Worm (Caenorhabditis elegans) whole organism, L3 larva: ENCODE data around the gene C54D10.13.

Experiments
- R02D3.7 ChIP-seq: fragments of 150-350 bp; optimal IDR thresholded peaks from 2 replicates; lab custom pipeline; 2014; ENCODE audit warnings: missing biosample characterization, missing genetic modification characterization
- ama-1 ChIP-seq: fragments of 150-350 bp; optimal IDR thresholded peaks from 2 replicates; lab custom pipeline; 2018
- ceh-28 ChIP-seq: fragments of 150-350 bp; optimal IDR thresholded peaks from 2 replicates; lab custom pipeline; 2014; ENCODE audit warnings: missing biosample characterization, missing genetic modification reagents, missing genetic modification characterization
- ceh-9 ChIP-seq: sonication (generic microtip); optimal IDR thresholded peaks from 2 replicates; lab custom pipeline; 2018; ENCODE audit warnings: missing biosample characterization, missing genetic modification characterization
- daf-12 ChIP-seq: fragments of 150-350 bp; optimal IDR thresholded peaks from 2 replicates; lab custom pipeline; 2014; ENCODE audit warnings: missing biosample characterization, missing genetic modification reagents, missing genetic modification characterization
- egl-27 ChIP-seq: sonication (generic microtip); optimal IDR thresholded peaks from 4 replicates; lab custom pipeline; 2017; ENCODE audit warnings: missing biosample characterization, missing genetic modification reagents, missing genetic modification characterization
- egl-5 ChIP-seq: fragments of 150-350 bp; optimal IDR thresholded peaks from 2 replicates; lab custom pipeline; 2017; ENCODE audit warnings: missing biosample characterization, missing genetic modification reagents, missing genetic modification characterization, inconsistent platforms
- elt-3 ChIP-seq, 3 experiments: fragments of 150-350 bp in 1 of 3; sonication (generic microtip) in 2 of 3; optimal IDR thresholded peaks; 2 replicates in 2 of 3; 4 replicates in 1 of 3; lab custom pipeline; 2014 to 2017; ENCODE audit warnings: missing biosample characterization in 3 of 3, missing genetic modification characterization in 3 of 3
- eor-1 ChIP-seq, 2 experiments: fragments of 150-350 bp; optimal IDR thresholded peaks; 2 replicates each; lab custom pipeline; 2014 to 2018; ENCODE audit warnings: missing biosample characterization in 2 of 2, missing genetic modification characterization in 2 of 2
- fkh-10 ChIP-seq: sonication (generic microtip); optimal IDR thresholded peaks from 2 replicates; lab custom pipeline; 2017; ENCODE audit warnings: missing biosample characterization, missing genetic modification reagents, missing genetic modification characterization
- fkh-2 ChIP-seq: fragments of 150-350 bp; optimal IDR thresholded peaks from 2 replicates; lab custom pipeline; 2014; ENCODE audit warnings: missing biosample characterization, missing genetic modification reagents, missing genetic modification characterization
- fos-1 ChIP-seq: fragments of 150-350 bp; optimal IDR thresholded peaks from 2 replicates; lab custom pipeline; 2014; ENCODE audit warnings: missing biosample characterization, missing genetic modification characterization
- hmg-11 ChIP-seq: sonication (generic microtip); optimal IDR thresholded peaks from 2 replicates; lab custom pipeline; 2016; ENCODE audit warnings: missing genetic modification characterization, missing compliant biosample characterization
- jun-1 ChIP-seq: fragments of 150-350 bp; optimal IDR thresholded peaks from 2 replicates; lab custom pipeline; 2014; ENCODE audit warnings: missing biosample characterization, missing genetic modification reagents, missing genetic modification characterization
- lin-15B ChIP-seq: fragments of 150-350 bp; optimal IDR thresholded peaks from 2 replicates; lab custom pipeline; 2014; ENCODE audit warnings: missing biosample characterization, missing genetic modification characterization
- lin-39 ChIP-seq: fragments of 150-350 bp; optimal IDR thresholded peaks from 2 replicates; lab custom pipeline; 2018; ENCODE audit warnings: missing biosample characterization, missing genetic modification reagents, missing genetic modification characterization
- mdl-1 ChIP-seq: fragments of 150-350 bp; optimal IDR thresholded peaks from 2 replicates; lab custom pipeline; 2014; ENCODE audit warnings: missing biosample characterization, missing genetic modification characterization
- mml-1 ChIP-seq: fragments of 150-350 bp; sonication (generic microtip); optimal IDR thresholded peaks from 3 replicates; lab custom pipeline; 2014; ENCODE audit warnings: missing biosample characterization, missing genetic modification characterization
- nhr-12 ChIP-seq: fragments of 150-350 bp; optimal IDR thresholded peaks from 2 replicates; lab custom pipeline; 2014; ENCODE audit warnings: missing biosample characterization, missing genetic modification characterization
- nhr-23 ChIP-seq: fragments of 150-350 bp; optimal IDR thresholded peaks from 2 replicates; lab custom pipeline; 2014; ENCODE audit warnings: missing biosample characterization, missing genetic modification reagents, missing genetic modification characterization
- nhr-237 ChIP-seq: fragments of 150-350 bp; optimal IDR thresholded peaks from 2 replicates; lab custom pipeline; 2014; ENCODE audit warnings: missing biosample characterization, missing genetic modification characterization
- nhr-25 ChIP-seq: sonication (generic microtip); optimal IDR thresholded peaks from 2 replicates; lab custom pipeline; 2017; ENCODE audit warnings: missing biosample characterization, missing genetic modification characterization
- nhr-67 ChIP-seq: fragments of 150-350 bp; optimal IDR thresholded peaks from 2 replicates; lab custom pipeline; 2014; ENCODE audit warnings: missing biosample characterization, missing genetic modification characterization
- nhr-76 ChIP-seq: fragments of 150-350 bp; sonication (generic microtip); optimal IDR thresholded peaks from 5 replicates; lab custom pipeline; 2014; ENCODE audit warnings: missing biosample characterization, missing genetic modification characterization
- pha-4 ChIP-seq: fragments of 150-350 bp; optimal IDR thresholded peaks from 2 replicates; lab custom pipeline; 2014; ENCODE audit warnings: missing biosample characterization, missing genetic modification reagents, missing genetic modification characterization
- pqm-1 ChIP-seq: fragments of 150-350 bp; optimal IDR thresholded peaks from 2 replicates; lab custom pipeline; 2017; ENCODE audit warnings: missing biosample characterization, missing genetic modification characterization, inconsistent platforms
- skn-1 ChIP-seq: fragments of 150-350 bp; optimal IDR thresholded peaks from 2 replicates; lab custom pipeline; 2014; ENCODE audit warnings: missing biosample characterization, missing genetic modification characterization
- snpc-4 ChIP-seq: fragments of 150-350 bp; optimal IDR thresholded peaks from 2 replicates; lab custom pipeline; 2014; ENCODE audit warnings: missing biosample characterization, missing genetic modification characterization
- tbx-2 ChIP-seq: sonication (generic microtip); optimal IDR thresholded peaks from 2 replicates; lab custom pipeline; 2016; ENCODE audit warnings: mild to moderate bottlenecking, missing genetic modification characterization, missing compliant biosample characterization
- unc-39 ChIP-seq: sonication (generic microtip); optimal IDR thresholded peaks from 4 replicates; lab custom pipeline; 2017; ENCODE audit warnings: missing biosample characterization, missing genetic modification characterization
- unc-62 ChIP-seq: fragments of 150-350 bp; sonication (generic microtip); optimal IDR thresholded peaks from 4 replicates; lab custom pipeline; 2014; ENCODE audit warnings: missing biosample characterization, missing genetic modification reagents, missing genetic modification characterization
- zag-1 ChIP-seq: fragments of 150-350 bp; optimal IDR thresholded peaks from 2 replicates; lab custom pipeline; 2014; ENCODE audit warnings: missing biosample characterization, missing genetic modification characterization
- ztf-11 ChIP-seq: fragments of 150-350 bp; optimal IDR thresholded peaks from 2 replicates; lab custom pipeline; 2014; ENCODE audit warnings: missing biosample characterization, missing genetic modification characterization
- ztf-4 ChIP-seq: fragments of 150-350 bp; optimal IDR thresholded peaks from 2 replicates; lab custom pipeline; 2014; ENCODE audit warnings: missing biosample characterization, missing genetic modification characterization

C54D10.13 gene

ce11 chrV:12446895-12447294 lies 14.8 kb upstream of the C54D10.13 start, which contains the start of the genes pals-38 and C54D10.9:
TSS of gene pals-38 (minus strand) at chrV:12446995.
TSS of gene C54D10.9 (plus strand) at chrV:12447153.
- TF ChIP-seq zag-1 (no peak), nhr-237 (tag; lab: Kevin White, UChicago) (no peak), lin-15B (no peak), ceh-9 (tag; lab: Kevin White, UChicago) (no peak), tbx-2 (tag; lab: Kevin White, UChicago) (no peak), R02D3.7 (no peak), elt-3 (tag; optimal IDR thresholded peaks at IDR 0.05; lab: Kevin White, UChicago) (no peak), fkh-2 (tag; lab: Kevin White, UChicago) (no peak), ztf-4 (no peak), nhr-67 (no peak), mml-1 (no peak), hmg-11 (tag; lab: Kevin White, UChicago) (no peak), daf-12 (tag; lab: Kevin White, UChicago) (no peak), nhr-23 (no peak), mdl-1 (tag; lab: Kevin White, UChicago) (no peak), jun-1 (no peak), ztf-11 (no peak), nhr-25 (no peak), pha-4 (tag; lab: Kevin White, UChicago) (no peak), egl-27 (tag; lab: Kevin White, UChicago) (no peak)

- TF ChIP-seq mml-1 (no peak), pqm-1 (tag; lab: Kevin White, UChicago) (peak; percentile 30), pha-4 (tag; lab: Kevin White, UChicago) (peak; percentile 39)
These were observed 11.7 kb upstream of the C54D10.13 start, which contains the start of gene pals-39 for ce11 chrV:12443754-12444153. TSS of gene pals-39 (minus strand) at chrV:12443854.

ce11 chrV:12441420-12441819 lies 9.3 kb upstream of the C54D10.13 start, which contains the start of gene pals-37:
TSS of gene pals-37 (minus strand) at chrV:12441520.
- TF ChIP-seq nhr-67 (no peak), daf-12 (tag; lab: Kevin White, UChicago) (no peak), nhr-76 (tag; lab: Kevin White, UChicago) (no peak), eor-1 (tag; optimal IDR thresholded peaks at IDR 0.05; lab: Kevin White, UChicago) (no peak), nhr-25 (no peak), egl-5 (tag; lab: Kevin White, UChicago) (no peak), lin-15B (no peak), nhr-12 (tag; lab: Kevin White, UChicago) (no peak), egl-27 (tag; lab: Kevin White, UChicago) (no peak), fos-1 (tag; lab: Kevin White, UChicago) (no peak)

- no peak for TF ChIP-seq ceh-9 (tag; lab: Kevin White, UChicago)
- no peak for TF ChIP-seq daf-12 (tag; lab: Kevin White, UChicago)
- TF ChIP-seq ama-1 (lab: Kevin White, UChicago): no peak
- no peak for TF ChIP-seq fkh-2 (tag; lab: Kevin White, UChicago)
- no peak for TF ChIP-seq fkh-10 (GFP tag; lab: Kevin White, UChicago)
- TF ChIP-seq nhr-23: no peak
- TF ChIP-seq unc-62 (GFP tag; lab: Kevin White, UChicago): no peak
- no peak for TF ChIP-seq snpc-4 (tag; lab: Kevin White, UChicago)
- no peak for TF ChIP-seq unc-39
- no peak for TF ChIP-seq lin-39
- no peak for TF ChIP-seq lin-15B
- no peak for TF ChIP-seq ceh-28
These were observed 1.6 kb upstream of the C54D10.13 start, which contains the start of gene srh-25 for ce11 chrV:12433717-12434116. TSS of gene srh-25 (minus strand) at chrV:12433817.

ce11 chrV:12433105-12433504 lies 1.0 kb upstream of the C54D10.13 start:
- TF ChIP-seq egl-27 (tag; lab: Kevin White, UChicago): no peak
- TF ChIP-seq fkh-10 (GFP tag; lab: Kevin White, UChicago): no peak
- no peak for TF ChIP-seq elt-3 (tag; optimal IDR thresholded peaks at IDR 0.05; lab: Kevin White, UChicago)
- TF ChIP-seq pqm-1 (tag; lab: Kevin White, UChicago): no peak
- no peak for TF ChIP-seq ceh-28
- no peak for TF ChIP-seq fos-1 (tag; lab: Kevin White, UChicago)
- no peak for TF ChIP-seq skn-1 (tag; lab: Kevin White, UChicago)
